Worm (Caenorhabditis elegans): ENCODE data around the gene nhr-264.

DNA sequence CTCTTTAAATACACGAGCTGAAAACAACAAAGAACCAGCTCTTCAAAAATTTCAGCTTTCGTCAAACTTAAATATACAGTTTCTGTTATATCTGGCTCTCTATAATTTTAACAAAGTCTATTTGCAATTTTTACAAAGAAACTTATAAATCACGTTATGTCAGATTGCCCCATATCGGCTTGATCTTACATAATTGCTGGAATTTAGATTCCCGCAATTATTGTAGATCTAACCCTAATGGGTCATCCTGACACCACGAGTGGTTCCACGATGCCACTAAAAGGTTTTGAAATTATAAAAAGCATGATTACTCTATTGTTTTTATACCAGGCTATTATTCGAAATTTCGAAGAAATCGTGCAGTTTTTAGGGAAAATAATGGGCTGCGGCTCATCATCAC lies 42.6 kb downstream of the nhr-264 start, which contains the start of gene Y11D7A.8:
- TF ChIP-seq elt-3 (tag; optimal IDR thresholded peaks at IDR 0.05) (no peak), ZK546.5 (tag; optimal IDR thresholded peaks at IDR 0.05) (no peak), snpc-4 (tag; optimal IDR thresholded peaks at IDR 0.05) (no peak), ztf-11 (tag; optimal IDR thresholded peaks at IDR 0.05) (no peak), nhr-25 (tag; optimal IDR thresholded peaks at IDR 0.05) (no peak), fos-1 (tag; optimal IDR thresholded peaks at IDR 0.05) (no peak), aly-2 (tag; optimal IDR thresholded peaks at IDR 0.05) (no peak), lsy-2 (tag; optimal IDR thresholded peaks at IDR 0.05) (no peak), unc-39 (tag; optimal IDR thresholded peaks at IDR 0.05) (no peak), mdl-1 (tag; optimal IDR thresholded peaks at IDR 0.05) (no peak), nhr-23 (tag; optimal IDR thresholded peaks at IDR 0.05) (no peak), nhr-10 (tag; optimal IDR thresholded peaks at IDR 0.05) (no peak), R02D3.7 (tag; optimal IDR thresholded peaks at IDR 0.05) (no peak), elt-1 (tag; optimal IDR thresholded peaks at IDR 0.05) (no peak)

All from whole organism, L2 larva.